Worm (Caenorhabditis elegans): Measurements from ENCODE around the gene sea-1.

The sea-1 gene

ce11 chrII:3639238-3639637, 34.2 kb downstream of the sea-1 start, which contains the start of gene fbxb-31:
Gene fbxb-31 (minus strand): TSS chrII:3639338.
- TF ChIP-seq hnd-1 (tag; optimal IDR thresholded peaks at IDR 0.05) = no peak

- TF ChIP-seq scrt-1 (GFP tag; IDR thresholded peaks at IDR 0.05) = no peak
- no peak for TF ChIP-seq B0310.2 (tag; optimal IDR thresholded peaks at IDR 0.05)
- no peak for TF ChIP-seq aly-1 (tag; optimal IDR thresholded peaks at IDR 0.05)
- no peak for TF ChIP-seq ceh-36 (tag; optimal IDR thresholded peaks at IDR 0.05)
- no peak for TF ChIP-seq tbx-11 (GFP tag; IDR thresholded peaks at IDR 0.05)
- no peak for TF ChIP-seq pes-1 (GFP tag; IDR thresholded peaks at IDR 0.05)
- TF ChIP-seq flt-1 (GFP tag; IDR thresholded peaks at IDR 0.05) = no peak
- no peak for TF ChIP-seq hmbx-1 (tag; optimal IDR thresholded peaks at IDR 0.05)
- TF ChIP-seq ets-7 (tag; optimal IDR thresholded peaks at IDR 0.05) = no peak
- no peak for TF ChIP-seq hmg-4 (GFP tag; optimal IDR thresholded peaks at IDR 0.05)
- TF ChIP-seq sea-1 (GFP tag; conservative IDR thresholded peaks at IDR 0.05) = no peak
- TF ChIP-seq F13C5.2 (tag; optimal IDR thresholded peaks at IDR 0.05) = no peak
- TF ChIP-seq hnd-1 (tag; optimal IDR thresholded peaks at IDR 0.05) = no peak
- no peak for TF ChIP-seq tra-4 (tag; optimal IDR thresholded peaks at IDR 0.05)
- no peak for TF ChIP-seq tbx-37 (GFP tag; conservative IDR thresholded peaks at IDR 0.05)
- TF ChIP-seq ceh-13 (GFP tag; optimal IDR thresholded peaks at IDR 0.05) = no peak
- no peak for TF ChIP-seq ama-1 (optimal IDR thresholded peaks at IDR 0.05)
Measured at ce11 chrII:3634765-3635164, 38.6 kb downstream of the sea-1 start.

DNA sequence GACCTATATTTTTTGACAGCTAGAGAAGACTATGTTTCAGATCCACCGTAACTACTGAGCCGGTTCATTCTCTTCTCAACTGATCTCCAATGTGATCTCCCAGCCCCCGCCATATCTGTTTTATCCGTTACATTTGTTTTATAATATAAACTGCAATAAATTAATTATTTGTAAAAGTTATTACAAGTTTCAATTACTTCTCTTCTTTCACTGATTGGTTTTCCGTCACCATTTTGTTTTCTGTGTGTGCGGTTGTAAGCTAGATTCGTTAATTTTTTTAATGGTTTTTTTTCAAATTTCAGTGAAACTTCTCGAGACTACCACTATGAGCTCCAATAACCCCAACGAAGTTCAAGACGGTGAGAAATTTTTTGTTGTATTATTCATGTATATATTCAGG, 42.6 kb downstream of the sea-1 start, which contains the start of gene M151.2:
M151.2 (plus strand) TSS at position 301 of the 400 bp plus-strand sequence.
- no peak for TF ChIP-seq hmg-4 (GFP tag; optimal IDR thresholded peaks at IDR 0.05)
- no peak for TF ChIP-seq scrt-1 (GFP tag; IDR thresholded peaks at IDR 0.05)
- TF ChIP-seq tbx-37 (GFP tag; conservative IDR thresholded peaks at IDR 0.05) = no peak
- TF ChIP-seq hnd-1 (tag; optimal IDR thresholded peaks at IDR 0.05) = no peak
- no peak for TF ChIP-seq ceh-13 (GFP tag; optimal IDR thresholded peaks at IDR 0.05)

- TF ChIP-seq B0310.2 (tag; optimal IDR thresholded peaks at IDR 0.05) = no peak
Measured at ce11 chrII:3626872-3627271, 46.5 kb downstream of the sea-1 start, which contains the start of gene M151.3. Gene M151.3 (plus strand): TSS chrII:3627172.

ce11 chrII:3622014-3622413, 51.4 kb downstream of the sea-1 start, which contains the start of gene M151.7:
Gene M151.7 (plus strand): TSS chrII:3622314.
- no peak for TF ChIP-seq ceh-36 (tag; optimal IDR thresholded peaks at IDR 0.05)
